ENCODE assay signal across 5 fruit fly cellular contexts in the genomic region with DNA sequence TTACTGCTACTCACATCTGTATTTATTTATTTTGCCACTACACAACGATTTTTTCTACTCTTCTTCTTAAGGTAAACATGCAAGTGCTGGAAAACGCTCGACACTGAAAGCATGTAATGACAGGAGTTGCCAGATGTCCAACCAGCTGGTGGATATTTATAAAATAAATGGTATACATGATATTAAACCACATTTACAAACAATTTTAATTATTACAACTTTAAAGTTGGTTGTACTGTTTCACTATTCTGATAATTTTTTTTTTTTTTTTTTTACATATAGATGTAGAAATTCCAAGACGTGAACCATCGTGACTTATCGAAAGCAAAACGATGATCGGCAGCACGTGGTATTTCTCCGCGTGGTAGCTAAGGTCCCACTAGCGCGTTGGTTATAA.
A peak's percentile ranks its signal among the peaks of the same experiment; 100 is the strongest.
TF ChIP-seq lines count a peak whose summit lies in the region.

TSS of gene Keap1 (minus strand) at position 87 of the 397 bp plus-strand sequence.
TSS of gene kuk (plus strand) at position 386 of the 397 bp plus-strand sequence.

- TF ChIP-seq CTCF in whole organism, embryonic (GFP tag; optimal IDR thresholded peaks at IDR 0.05; lab: Kevin White, UChicago) = peak; percentile 51

TF ChIP-seq in whole organism, adult, 20 proteins besides CTCF, POLR2A, EP300 and RAD21 (continues in another document):
- TF ChIP-seq toe (GFP tag; optimal IDR thresholded peaks at IDR 0.05; lab: Kevin White, UChicago) (peak; percentile 79), kay (GFP tag; lab: Kevin White, UChicago; ENCODE audit: borderline replicate concordance) (no peak), ovo (GFP tag; optimal IDR thresholded peaks at IDR 0.05; lab: Kevin White, UChicago) (peak; percentile 69), bab1 (GFP tag; optimal IDR thresholded peaks at IDR 0.05; lab: Kevin White, UChicago) (peak; percentile 23), cic (GFP tag; optimal IDR thresholded peaks at IDR 0.05; lab: Kevin White, UChicago) (peak; percentile 72), Clk (GFP tag; optimal IDR thresholded peaks at IDR 0.05; lab: Kevin White, UChicago) (peak; percentile 3), CG11617 (GFP tag; optimal IDR thresholded peaks at IDR 0.05; lab: Kevin White, UChicago) (peak; percentile 67), pad (GFP tag; optimal IDR thresholded peaks at IDR 0.05; lab: Kevin White, UChicago) (no peak), Mnt (GFP tag; optimal IDR thresholded peaks at IDR 0.05; lab: Kevin White, UChicago) (peak; percentile 97), Hr96 (GFP tag; optimal IDR thresholded peaks at IDR 0.05; lab: Kevin White, UChicago) (peak; percentile 74), cnc (optimal IDR thresholded peaks at IDR 0.05; lab: Kevin White, UChicago) (no peak), CG12768 (GFP tag; optimal IDR thresholded peaks at IDR 0.05; lab: Kevin White, UChicago) (no peak), CG14711 (tag; optimal IDR thresholded peaks at IDR 0.05; lab: Kevin White, UChicago) (peak; percentile 57), CG7045 (GFP tag; optimal IDR thresholded peaks at IDR 0.05; lab: Kevin White, UChicago) (no peak), CG1620 (GFP tag; optimal IDR thresholded peaks at IDR 0.05; lab: Kevin White, UChicago) (peak; percentile 88), tj (GFP tag; optimal IDR thresholded peaks at IDR 0.05; lab: Kevin White, UChicago) (no peak), CG33017 (tag; optimal IDR thresholded peaks at IDR 0.05; lab: Kevin White, UChicago) (peak; percentile 21)

TF ChIP-seq in whole organism, embryonic, 481 proteins besides CTCF, POLR2A, EP300 and RAD21 (continues in another document):
- TF ChIP-seq dati (GFP tag; IDR thresholded peaks at IDR 0.05; lab: Robert Waterston, UW) (no peak), twi (tag; optimal IDR thresholded peaks at IDR 0.05; lab: Kevin White, UChicago) (no peak), CG11695 (GFP tag; IDR thresholded peaks at IDR 0.05; lab: Robert Waterston, UW) (0 out of 3 replicates have a peak, but pooled peaks have one; percentile 14), CG16813 (GFP tag; IDR thresholded peaks at IDR 0.05; lab: Robert Waterston, UW; ENCODE audit: partially characterized antibody) (peak; percentile 78), Bteb2 (GFP tag; optimal IDR thresholded peaks at IDR 0.05; lab: Kevin White, UChicago) (peak; percentile 49), Nf-YA (GFP tag; IDR thresholded peaks at IDR 0.05; lab: Robert Waterston, UW) (no peak), Dip2 (GFP tag; IDR thresholded peaks at IDR 0.05; lab: Robert Waterston, UW) (no peak), org-1 (GFP tag; optimal IDR thresholded peaks at IDR 0.05; lab: Kevin White, UChicago) (no peak), CG16779 (GFP tag; IDR thresholded peaks at IDR 0.05; lab: Robert Waterston, UW) (no peak), danr (GFP tag; IDR thresholded peaks at IDR 0.05; lab: Robert Waterston, UW) (0 out of 2 replicates have a peak, but pooled peaks have one; percentile 20), fd3F (GFP tag; optimal IDR thresholded peaks at IDR 0.05; lab: Kevin White, UChicago) (peak; percentile 37), D19A (tag; optimal IDR thresholded peaks at IDR 0.05; lab: Kevin White, UChicago) (no peak), Taf1 (GFP tag; IDR thresholded peaks at IDR 0.05; lab: Robert Waterston, UW) (no peak), CG6813 (GFP tag; optimal IDR thresholded peaks at IDR 0.05; lab: Kevin White, UChicago) (no peak), CG4707 (GFP tag; optimal IDR thresholded peaks at IDR 0.05; lab: Kevin White, UChicago) (no peak), Mes4 (GFP tag; optimal IDR thresholded peaks at IDR 0.05; lab: Kevin White, UChicago) (peak; percentile 7), stwl (tag; optimal IDR thresholded peaks at IDR 0.05; lab: Kevin White, UChicago) (peak; percentile 70)

TF ChIP-seq in whole organism, prepupa, 60 proteins besides CTCF, POLR2A, EP300 and RAD21 (continues in another document):
- TF ChIP-seq pdm3 (GFP tag; optimal IDR thresholded peaks at IDR 0.05; lab: Kevin White, UChicago) (peak; percentile 60), lz (GFP tag; optimal IDR thresholded peaks at IDR 0.05; lab: Kevin White, UChicago) (peak; percentile 70), Eip75B (GFP tag; optimal IDR thresholded peaks at IDR 0.05; lab: Kevin White, UChicago) (peak; percentile 24), Sox102F (GFP tag; optimal IDR thresholded peaks at IDR 0.05; lab: Kevin White, UChicago) (peak; percentile 36), topi (GFP tag; optimal IDR thresholded peaks at IDR 0.05; lab: Kevin White, UChicago) (peak; percentile 19), CG11762 (GFP tag; optimal IDR thresholded peaks at IDR 0.05; lab: Kevin White, UChicago; ENCODE audit: insufficient read depth) (peak; percentile 17), CG34406 (GFP tag; optimal IDR thresholded peaks at IDR 0.05; lab: Kevin White, UChicago) (peak; percentile 42), CG3032 (tag; optimal IDR thresholded peaks at IDR 0.05; lab: Kevin White, UChicago) (peak; percentile 35), CG11902 (GFP tag; optimal IDR thresholded peaks at IDR 0.05; lab: Kevin White, UChicago) (no peak), CG16779 (tag; optimal IDR thresholded peaks at IDR 0.05; lab: Kevin White, UChicago) (no peak), CG6163 (GFP tag; IDR thresholded peaks at IDR 0.05; lab: Robert Waterston, UW) (peak; percentile 38; the same call in 1 of the 3 replicates), fd85E (GFP tag; optimal IDR thresholded peaks at IDR 0.05; lab: Kevin White, UChicago) (no peak), dac (GFP tag; optimal IDR thresholded peaks at IDR 0.05; lab: Kevin White, UChicago) (no peak), CG8319 (GFP tag; optimal IDR thresholded peaks at IDR 0.05; lab: Kevin White, UChicago) (peak; percentile 19), esn (GFP tag; optimal IDR thresholded peaks at IDR 0.05; lab: Kevin White, UChicago) (peak; percentile 69), CG32006 (GFP tag; optimal IDR thresholded peaks at IDR 0.05; lab: Kevin White, UChicago) (peak; percentile 21), CG15336 (GFP tag; IDR thresholded peaks at IDR 0.05; lab: Robert Waterston, UW) (no peak), fd59A (GFP tag; optimal IDR thresholded peaks at IDR 0.05; lab: Kevin White, UChicago) (no peak)

TF ChIP-seq in whole organism, pupa, 21 proteins besides CTCF, POLR2A, EP300 and RAD21 (continues in another document):
- peak; percentile 7 for TF ChIP-seq CG9948 (tag; optimal IDR thresholded peaks at IDR 0.05; lab: Kevin White, UChicago)
- peak; percentile 22; the same call in 1 of the 2 replicates for TF ChIP-seq Ets98B (GFP tag; IDR thresholded peaks at IDR 0.05; lab: Robert Waterston, UW)
- no peak for TF ChIP-seq gl (tag; optimal IDR thresholded peaks at IDR 0.05; lab: Kevin White, UChicago)
- TF ChIP-seq CG34367 (tag; optimal IDR thresholded peaks at IDR 0.05; lab: Kevin White, UChicago) = no peak
- TF ChIP-seq CG12605 (GFP tag; IDR thresholded peaks at IDR 0.05; lab: Robert Waterston, UW) = no peak
- peak; percentile 17 for TF ChIP-seq CG8159 (tag; optimal IDR thresholded peaks at IDR 0.05; lab: Kevin White, UChicago)
- no peak for TF ChIP-seq fd96Ca (GFP tag; IDR thresholded peaks at IDR 0.05; lab: Robert Waterston, UW)
- 0 out of 2 replicates have a peak, but pooled peaks have one; percentile 16 for TF ChIP-seq rn (GFP tag; IDR thresholded peaks at IDR 0.05; lab: Robert Waterston, UW)
- TF ChIP-seq CG10348 (GFP tag; IDR thresholded peaks at IDR 0.05; lab: Robert Waterston, UW) = no peak
- no peak for TF ChIP-seq CG17806 (tag; optimal IDR thresholded peaks at IDR 0.05; lab: Kevin White, UChicago)
- TF ChIP-seq CG15710 (tag; optimal IDR thresholded peaks at IDR 0.05; lab: Kevin White, UChicago) = peak; percentile 48
- peak; percentile 13 for TF ChIP-seq CG14655 (GFP tag; optimal IDR thresholded peaks at IDR 0.05; lab: Kevin White, UChicago)
- TF ChIP-seq CG4496 (GFP tag; IDR thresholded peaks at IDR 0.05; lab: Robert Waterston, UW) = peak; percentile 69; the same call in 2 of the 3 replicates
- TF ChIP-seq D1 (tag; optimal IDR thresholded peaks at IDR 0.05; lab: Kevin White, UChicago) = no peak
- TF ChIP-seq Snoo (tag; optimal IDR thresholded peaks at IDR 0.05; lab: Kevin White, UChicago) = peak; percentile 3
- TF ChIP-seq CG32121 (GFP tag; IDR thresholded peaks at IDR 0.05; lab: Robert Waterston, UW) = no peak
- TF ChIP-seq Pif1A (GFP tag; optimal IDR thresholded peaks at IDR 0.05; lab: Kevin White, UChicago) = no peak
- no peak for TF ChIP-seq EcR (GFP tag; optimal IDR thresholded peaks at IDR 0.05; lab: Kevin White, UChicago)
- no peak for TF ChIP-seq CG8301 (tag; optimal IDR thresholded peaks at IDR 0.05; lab: Kevin White, UChicago)
- no peak for TF ChIP-seq CG13204 (GFP tag; optimal IDR thresholded peaks at IDR 0.05; lab: Kevin White, UChicago)

TF ChIP-seq in whole organism, wandering third instar larva, 38 proteins besides CTCF, POLR2A, EP300 and RAD21 (continues in another document):
- TF ChIP-seq jim (GFP tag; optimal IDR thresholded peaks at IDR 0.05; lab: Kevin White, UChicago) (no peak), CG9705 (GFP tag; optimal IDR thresholded peaks at IDR 0.05; lab: Kevin White, UChicago) (no peak), Hr78 (GFP tag; optimal IDR thresholded peaks at IDR 0.05; lab: Kevin White, UChicago) (no peak), HLH106 (tag; optimal IDR thresholded peaks at IDR 0.05; lab: Kevin White, UChicago) (peak; percentile 48), Dfd (GFP tag; optimal IDR thresholded peaks at IDR 0.05; lab: Kevin White, UChicago) (no peak), usp (GFP tag; optimal IDR thresholded peaks at IDR 0.05; lab: Kevin White, UChicago) (no peak), Sp1 (GFP tag; optimal IDR thresholded peaks at IDR 0.05; lab: Kevin White, UChicago) (peak; percentile 39), brk (GFP tag; optimal IDR thresholded peaks at IDR 0.05; lab: Kevin White, UChicago) (peak; percentile 87), psq (GFP tag; optimal IDR thresholded peaks at IDR 0.05; lab: Kevin White, UChicago) (peak; percentile 45), Abd-B (GFP tag; optimal IDR thresholded peaks at IDR 0.05; lab: Kevin White, UChicago) (no peak), rgr (GFP tag; optimal IDR thresholded peaks at IDR 0.05; lab: Kevin White, UChicago) (peak; percentile 82), dmrt93B (GFP tag; optimal IDR thresholded peaks at IDR 0.05; lab: Kevin White, UChicago) (peak; percentile 36), br (GFP tag; optimal IDR thresholded peaks at IDR 0.05; lab: Kevin White, UChicago) (peak; percentile 71), Hr83 (GFP tag; optimal IDR thresholded peaks at IDR 0.05; lab: Kevin White, UChicago; ENCODE audit: poor library complexity, severe bottlenecking) (peak; percentile 94), Mio (GFP tag; optimal IDR thresholded peaks at IDR 0.05; lab: Kevin White, UChicago) (no peak), Dif (GFP tag; optimal IDR thresholded peaks at IDR 0.05; lab: Kevin White, UChicago; ENCODE audit: partially characterized antibody) (no peak), Jra (GFP tag; optimal IDR thresholded peaks at IDR 0.05; lab: Kevin White, UChicago) (peak; percentile 85), fru (GFP tag; optimal IDR thresholded peaks at IDR 0.05; lab: Kevin White, UChicago) (peak; percentile 71), ey (GFP tag; optimal IDR thresholded peaks at IDR 0.05; lab: Kevin White, UChicago) (peak; percentile 61), Rel (GFP tag; optimal IDR thresholded peaks at IDR 0.05; lab: Kevin White, UChicago) (no peak), Rel (tag; optimal IDR thresholded peaks at IDR 0.05; lab: Kevin White, UChicago) (peak; percentile 38)
